Worm (Caenorhabditis elegans) whole organism, young adult: ENCODE data around the gene orc-4.

ENCODE experiments used
- Y95B8A.8 ChIP-seq: fragments of 200-800 bp; sonication (Bioruptor generic); IDR thresholded peaks from 2 replicates; pipeline ENCODE4 v1.3.6; 2022; ENCODE audit warnings: missing genetic modification reagents, missing genetic modification characterization, missing compliant biosample characterization
- ama-1 ChIP-seq, 3 experiments: fragments of 150-350 bp in 1 of 3; sonication (generic microtip) in 2 of 3; optimal IDR thresholded peaks; 2 replicates each; lab custom pipeline; 2014 to 2018; ENCODE audit warnings: missing biosample characterization in 2 of 3, missing genetic modification characterization in 2 of 3, missing genetic modification reagents in 2 of 3
- ccch-3 ChIP-seq: fragments of 200-800 bp; sonication (Bioruptor generic); optimal IDR thresholded peaks from 2 replicates; lab custom pipeline; 2018; ENCODE audit warnings: mild to moderate bottlenecking, missing genetic modification characterization, missing compliant biosample characterization
- dpl-1 ChIP-seq: fragments of 150-350 bp; optimal IDR thresholded peaks from 2 replicates; lab custom pipeline; 2014; ENCODE audit warnings: missing biosample characterization, missing genetic modification reagents, missing genetic modification characterization
- hlh-12 ChIP-seq: sonication (generic microtip); optimal IDR thresholded peaks from 2 replicates; lab custom pipeline; 2016; ENCODE audit warnings: missing genetic modification characterization, missing compliant biosample characterization
- lin-54 ChIP-seq: fragments of 200-800 bp; sonication (Bioruptor generic); optimal IDR thresholded peaks from 2 replicates; lab custom pipeline; 2018; ENCODE audit warnings: mild to moderate bottlenecking, missing genetic modification characterization, missing compliant biosample characterization
- nhr-90 ChIP-seq: sonication (generic microtip); optimal IDR thresholded peaks from 2 replicates; lab custom pipeline; 2016; ENCODE audit warnings: missing genotype, mild to moderate bottlenecking, missing genetic modification characterization, missing compliant biosample characterization
- rpc-1 ChIP-seq, 2 experiments: fragments of 150-350 bp in 1 of 2; sonication (generic microtip) in 1 of 2; optimal IDR thresholded peaks; 2 replicates each; lab custom pipeline; 2014 to 2018; ENCODE audit warnings: missing biosample characterization in 1 of 2, missing genetic modification characterization in 1 of 2, missing genetic modification reagents in 1 of 2, missing genotype in 1 of 2
- sea-2 ChIP-seq: fragments of 200-800 bp; sonication (Bioruptor generic); IDR thresholded peaks from 2 replicates; pipeline ENCODE4 v1.3.6; 2022; ENCODE audit warnings: missing genetic modification characterization, missing compliant biosample characterization
- xnd-1 ChIP-seq: sonication (generic microtip); optimal IDR thresholded peaks from 2 replicates; lab custom pipeline; 2016; ENCODE audit warnings: missing genotype, missing genetic modification reagents, missing genetic modification characterization, missing compliant biosample characterization

ce11 chrIII:10629043-10629442 is 16.9 kb upstream of the orc-4 start, which contains the start of gene swt-4:
- TF ChIP-seq nhr-90 (tag; lab: Kevin White, UChicago) (no peak), ama-1 (optimal IDR thresholded peaks at IDR 0.05; lab: Kevin White, UChicago) (no peak), ama-1 (GFP tag; optimal IDR thresholded peaks at IDR 0.05; lab: Kevin White, UChicago) (no peak), xnd-1 (tag; lab: Kevin White, UChicago) (no peak), sea-2 (GFP tag; lab: Robert Waterston, UW) (no peak), dpl-1 (GFP tag; lab: Kevin White, UChicago) (no peak), hlh-12 (tag; lab: Kevin White, UChicago) (no peak), lin-54 (GFP tag; lab: Kevin White, UChicago) (no peak), ccch-3 (GFP tag; lab: Kevin White, UChicago) (no peak), Y95B8A.8 (GFP tag; lab: Robert Waterston, UW) (no peak), rpc-1 (optimal IDR thresholded peaks at IDR 0.05; lab: Kevin White, UChicago) (no peak), rpc-1 (tag; optimal IDR thresholded peaks at IDR 0.05; lab: Kevin White, UChicago) (no peak)
